Worm (Caenorhabditis elegans): Measurements from ENCODE around the gene K08A2.2.

Gene K08A2.2

DNA sequence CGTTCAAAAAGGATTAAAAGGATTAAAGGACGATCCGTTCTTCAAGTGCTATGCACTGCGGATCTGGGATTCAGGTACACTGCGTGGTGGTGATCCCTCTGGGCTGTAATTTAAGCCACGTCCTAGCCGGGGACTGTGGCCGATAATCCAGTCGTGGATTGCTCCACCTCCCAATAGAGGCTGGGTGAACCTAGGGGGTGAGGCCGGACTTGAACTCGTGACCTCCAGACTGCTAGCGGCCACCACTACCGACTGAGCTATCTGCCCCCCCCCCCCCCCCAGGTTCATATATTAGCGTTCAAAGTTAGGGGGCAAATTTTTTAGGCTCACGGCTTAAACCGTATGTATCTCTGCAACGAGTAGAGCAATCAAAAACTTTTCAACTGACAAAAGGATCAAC lies 2.3 kb upstream of the K08A2.2 start:
- peak; percentile 39 for TF ChIP-seq ceh-36 (tag; optimal IDR thresholded peaks at IDR 0.05)

DNA sequence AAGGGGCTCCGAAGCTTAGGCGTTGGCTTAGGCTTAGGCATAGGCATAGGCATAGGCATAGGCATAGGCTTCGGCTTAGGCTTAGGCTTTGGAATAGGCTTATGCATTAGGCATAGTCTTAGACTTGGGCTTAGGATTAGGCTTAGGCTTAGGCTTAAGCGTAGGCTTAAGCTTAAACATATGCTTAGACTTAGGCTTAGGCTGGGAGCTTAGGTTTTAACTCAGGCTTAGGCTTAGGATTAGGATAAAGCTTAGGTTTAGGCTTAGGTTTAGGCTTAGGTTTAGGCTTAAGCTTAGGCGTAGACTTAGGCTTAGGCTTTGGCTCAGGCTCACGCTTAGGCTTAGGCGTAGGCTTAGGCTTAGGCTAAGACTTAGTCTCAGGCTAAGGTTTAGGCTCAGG lies 1.3 kb upstream of the K08A2.2 start:
- TF ChIP-seq tra-4 (tag; optimal IDR thresholded peaks at IDR 0.05): no peak
- peak; percentile 87 for TF ChIP-seq ceh-36 (tag; optimal IDR thresholded peaks at IDR 0.05)
- TF ChIP-seq tbx-37 (GFP tag; conservative IDR thresholded peaks at IDR 0.05): no peak
- no peak for TF ChIP-seq ama-1 (optimal IDR thresholded peaks at IDR 0.05)
- no peak for TF ChIP-seq ets-7 (tag; optimal IDR thresholded peaks at IDR 0.05)
- TF ChIP-seq sea-1 (GFP tag; conservative IDR thresholded peaks at IDR 0.05): no peak
- no peak for TF ChIP-seq ceh-13 (GFP tag; optimal IDR thresholded peaks at IDR 0.05)

DNA sequence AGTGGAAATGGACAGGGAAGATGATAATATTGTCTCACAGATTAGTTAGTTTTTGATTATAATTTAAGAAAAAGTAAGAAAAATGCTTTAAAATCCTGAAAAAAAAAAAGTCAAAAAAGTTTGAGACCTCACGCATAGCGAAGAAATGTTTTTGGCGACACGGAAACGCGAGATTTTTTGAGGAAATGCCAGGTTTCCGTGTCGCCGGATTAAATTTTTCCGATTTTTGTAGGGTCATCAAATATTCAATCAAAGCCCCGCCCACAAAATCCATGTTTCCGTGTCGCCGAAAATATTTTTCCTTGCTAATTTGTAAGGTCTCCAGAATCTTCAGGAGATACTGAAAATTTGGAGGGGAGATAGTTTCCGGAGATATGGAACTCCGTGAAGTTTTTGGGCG lies 895 bp downstream of the K08A2.2 start:
- no peak for TF ChIP-seq hmg-4 (GFP tag; optimal IDR thresholded peaks at IDR 0.05)
- no peak for TF ChIP-seq ets-7 (tag; optimal IDR thresholded peaks at IDR 0.05)
- TF ChIP-seq B0310.2 (tag; optimal IDR thresholded peaks at IDR 0.05): no peak
- no peak for TF ChIP-seq hnd-1 (tag; optimal IDR thresholded peaks at IDR 0.05)
- no peak for TF ChIP-seq pes-1 (GFP tag; IDR thresholded peaks at IDR 0.05)
- TF ChIP-seq F13C5.2 (tag; optimal IDR thresholded peaks at IDR 0.05): no peak
- TF ChIP-seq sea-1 (GFP tag; conservative IDR thresholded peaks at IDR 0.05): no peak
- no peak for TF ChIP-seq hmbx-1 (tag; optimal IDR thresholded peaks at IDR 0.05)
- no peak for TF ChIP-seq ceh-36 (tag; optimal IDR thresholded peaks at IDR 0.05)
- TF ChIP-seq tbx-11 (GFP tag; IDR thresholded peaks at IDR 0.05): no peak
- no peak for TF ChIP-seq ama-1 (optimal IDR thresholded peaks at IDR 0.05)
- TF ChIP-seq flt-1 (GFP tag; IDR thresholded peaks at IDR 0.05): no peak
- TF ChIP-seq tra-4 (tag; optimal IDR thresholded peaks at IDR 0.05): no peak
- TF ChIP-seq aly-1 (tag; optimal IDR thresholded peaks at IDR 0.05): no peak
- no peak for TF ChIP-seq scrt-1 (GFP tag; IDR thresholded peaks at IDR 0.05)

DNA sequence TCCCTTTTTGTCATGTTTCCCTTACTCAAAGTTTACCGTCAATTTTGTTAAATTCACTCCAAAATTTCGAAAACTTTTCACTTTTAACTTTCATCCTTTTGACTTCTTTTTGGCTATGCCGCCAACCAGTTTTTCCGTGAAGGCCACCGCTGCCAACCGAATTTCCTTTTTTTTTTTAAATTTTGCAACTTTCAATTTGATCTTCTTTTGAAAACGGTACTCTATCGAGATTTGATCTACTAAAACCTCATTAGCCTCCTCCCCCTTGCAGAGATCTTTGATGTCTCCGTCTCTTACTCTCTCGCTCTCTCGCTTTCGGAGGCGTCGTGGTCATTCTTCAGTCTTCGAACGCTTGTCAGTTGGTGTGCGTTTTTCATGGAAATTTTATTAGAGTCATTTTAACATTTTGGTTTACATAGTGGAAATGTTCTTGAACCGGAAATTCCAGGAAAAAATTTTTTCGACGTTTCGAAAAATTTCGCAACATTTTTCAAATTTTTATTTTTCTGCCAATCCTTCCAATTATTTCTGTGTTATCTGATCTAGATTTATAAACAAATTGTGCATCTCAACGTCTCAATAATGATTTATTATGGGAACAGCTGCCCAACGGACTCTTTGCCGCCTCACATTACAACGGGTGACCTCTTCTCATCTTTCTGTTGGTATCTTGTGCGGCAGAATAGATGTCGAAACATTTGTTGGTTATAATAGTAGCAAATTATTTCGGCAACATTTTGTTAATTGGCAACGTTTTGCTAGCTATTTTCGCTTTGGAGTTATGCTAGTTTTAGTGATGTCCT lies 3.4 kb downstream of the K08A2.2 start:
- TF ChIP-seq F13C5.2 (tag; optimal IDR thresholded peaks at IDR 0.05): no peak
- no peak for TF ChIP-seq ets-7 (tag; optimal IDR thresholded peaks at IDR 0.05)
- TF ChIP-seq hnd-1 (tag; optimal IDR thresholded peaks at IDR 0.05): no peak
- no peak for TF ChIP-seq pes-1 (GFP tag; IDR thresholded peaks at IDR 0.05)
- no peak for TF ChIP-seq flt-1 (GFP tag; IDR thresholded peaks at IDR 0.05)
- TF ChIP-seq sea-1 (GFP tag; conservative IDR thresholded peaks at IDR 0.05): no peak
- no peak for TF ChIP-seq tbx-37 (GFP tag; conservative IDR thresholded peaks at IDR 0.05)
- TF ChIP-seq ceh-13 (GFP tag; optimal IDR thresholded peaks at IDR 0.05): no peak
- no peak for TF ChIP-seq ama-1 (optimal IDR thresholded peaks at IDR 0.05)
- no peak for TF ChIP-seq aly-1 (tag; optimal IDR thresholded peaks at IDR 0.05)
- TF ChIP-seq tra-4 (tag; optimal IDR thresholded peaks at IDR 0.05): no peak
- TF ChIP-seq scrt-1 (GFP tag; IDR thresholded peaks at IDR 0.05): no peak
- no peak for TF ChIP-seq B0310.2 (tag; optimal IDR thresholded peaks at IDR 0.05)
- TF ChIP-seq tbx-11 (GFP tag; IDR thresholded peaks at IDR 0.05): no peak
- TF ChIP-seq ceh-36 (tag; optimal IDR thresholded peaks at IDR 0.05): no peak
- no peak for TF ChIP-seq hmg-4 (GFP tag; optimal IDR thresholded peaks at IDR 0.05)
- TF ChIP-seq hmbx-1 (tag; optimal IDR thresholded peaks at IDR 0.05): no peak

DNA sequence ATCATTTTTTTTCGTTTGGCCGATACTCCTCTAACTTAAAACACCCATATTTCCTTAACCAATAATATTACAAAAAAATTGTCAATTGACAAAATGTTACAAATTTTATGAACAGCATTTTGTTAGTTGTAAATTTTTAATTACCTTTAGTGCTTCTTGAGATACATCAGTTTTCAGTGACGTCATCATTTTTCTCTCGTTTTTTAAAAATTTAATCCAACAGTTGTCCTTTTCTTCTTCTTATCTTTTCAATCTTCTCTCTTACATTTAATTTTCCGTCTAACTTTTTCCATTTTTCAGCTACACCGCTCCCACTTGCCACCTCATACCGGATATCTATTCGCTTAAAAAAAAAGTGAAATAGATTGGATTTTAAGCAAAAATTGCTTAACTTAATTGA lies 5.3 kb downstream of the K08A2.2 start, which contains the start of gene lido-8:
Gene lido-8, plus strand, starts transcription at position 301 of the 400 bp plus-strand sequence.
- TF ChIP-seq hnd-1 (tag; optimal IDR thresholded peaks at IDR 0.05): no peak
- TF ChIP-seq pes-1 (GFP tag; IDR thresholded peaks at IDR 0.05): no peak
- no peak for TF ChIP-seq aly-1 (tag; optimal IDR thresholded peaks at IDR 0.05)
- TF ChIP-seq B0310.2 (tag; optimal IDR thresholded peaks at IDR 0.05): no peak
- no peak for TF ChIP-seq ceh-13 (GFP tag; optimal IDR thresholded peaks at IDR 0.05)

DNA sequence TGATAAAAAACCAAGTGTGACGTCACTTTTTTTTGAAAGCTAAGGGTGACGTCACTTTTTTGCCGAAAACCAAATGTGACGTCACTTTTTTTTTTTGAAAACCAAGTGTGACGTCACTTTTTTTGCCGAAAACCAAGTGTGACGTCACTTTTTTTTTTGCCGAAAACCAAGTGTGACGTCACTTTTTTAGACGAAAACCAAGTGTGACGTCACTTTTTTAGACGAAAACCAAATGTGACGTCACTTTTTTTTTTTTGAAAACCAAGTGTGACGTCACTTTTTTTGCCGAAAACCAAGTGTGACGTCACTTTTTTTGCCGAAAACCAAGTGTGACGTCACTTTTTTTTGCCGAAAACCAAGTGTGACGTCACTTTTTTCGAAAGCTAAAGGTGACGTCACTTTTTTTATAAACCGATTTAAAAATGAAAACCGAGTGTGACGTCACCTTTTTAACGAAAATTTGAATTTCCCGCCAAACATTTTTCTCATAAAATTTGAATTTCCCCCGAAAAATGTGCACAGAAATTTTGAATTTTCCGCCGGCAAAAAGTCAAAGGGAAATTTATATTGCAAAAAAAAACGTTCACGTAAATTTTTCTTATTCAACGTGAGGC lies 6.5 kb downstream of the K08A2.2 start:
- TF ChIP-seq tbx-11 (GFP tag; IDR thresholded peaks at IDR 0.05): no peak
- no peak for TF ChIP-seq ceh-13 (GFP tag; optimal IDR thresholded peaks at IDR 0.05)
- TF ChIP-seq ceh-36 (tag; optimal IDR thresholded peaks at IDR 0.05): no peak
- TF ChIP-seq tbx-37 (GFP tag; conservative IDR thresholded peaks at IDR 0.05): no peak
- TF ChIP-seq tra-4 (tag; optimal IDR thresholded peaks at IDR 0.05): no peak
- no peak for TF ChIP-seq sea-1 (GFP tag; conservative IDR thresholded peaks at IDR 0.05)
- no peak for TF ChIP-seq B0310.2 (tag; optimal IDR thresholded peaks at IDR 0.05)
- TF ChIP-seq aly-1 (tag; optimal IDR thresholded peaks at IDR 0.05): no peak
- no peak for TF ChIP-seq hmg-4 (GFP tag; optimal IDR thresholded peaks at IDR 0.05)
- TF ChIP-seq pes-1 (GFP tag; IDR thresholded peaks at IDR 0.05): no peak

DNA sequence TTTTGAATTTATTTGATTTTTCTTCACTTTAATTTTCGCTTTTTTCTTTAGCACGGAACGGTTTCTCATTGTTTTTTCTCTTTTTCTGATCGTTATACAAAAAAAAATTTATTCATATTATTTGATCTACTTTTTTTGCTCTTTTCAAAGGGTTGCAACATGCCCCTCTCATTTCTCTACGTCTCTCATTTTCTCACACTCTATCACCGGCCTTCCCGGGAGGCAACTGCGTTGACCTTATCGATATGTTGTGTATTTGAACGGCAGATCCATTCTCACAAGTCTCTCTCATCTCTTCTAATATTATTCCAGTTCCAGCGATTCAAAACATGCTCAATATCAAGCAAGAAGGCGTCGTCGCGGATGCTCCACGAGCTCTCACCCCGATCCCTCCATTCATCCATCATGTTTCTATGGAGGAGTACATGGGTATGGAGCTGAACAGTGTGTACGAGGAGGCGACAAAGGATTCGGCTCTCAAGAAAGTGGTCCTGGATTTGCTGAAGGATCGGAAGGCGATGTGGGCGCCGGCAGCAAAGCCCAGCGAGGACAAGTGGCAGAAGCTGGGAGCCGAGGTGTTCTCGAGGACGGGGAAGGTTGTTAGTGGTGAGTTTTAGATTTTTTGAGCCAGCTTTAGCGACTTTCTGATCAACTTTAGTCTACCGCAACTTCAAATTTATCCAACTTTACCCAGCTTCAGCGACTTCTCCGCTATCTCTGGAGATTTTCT lies 9.3 kb downstream of the K08A2.2 start, which contains the start of gene lido-9:
Gene lido-9, plus strand, starts transcription at position 234 of the 730 bp plus-strand sequence.
- TF ChIP-seq ama-1 (optimal IDR thresholded peaks at IDR 0.05): peak; percentile 23
- TF ChIP-seq F13C5.2 (tag; optimal IDR thresholded peaks at IDR 0.05): no peak
- TF ChIP-seq tbx-37 (GFP tag; conservative IDR thresholded peaks at IDR 0.05): no peak
- TF ChIP-seq hmbx-1 (tag; optimal IDR thresholded peaks at IDR 0.05): no peak
- TF ChIP-seq sea-1 (GFP tag; conservative IDR thresholded peaks at IDR 0.05): 0 out of 2 replicates have a peak, but pooled peaks have one; percentile 48
- TF ChIP-seq scrt-1 (GFP tag; IDR thresholded peaks at IDR 0.05): peak; percentile 68
- no peak for TF ChIP-seq aly-1 (tag; optimal IDR thresholded peaks at IDR 0.05)
- no peak for TF ChIP-seq hmg-4 (GFP tag; optimal IDR thresholded peaks at IDR 0.05)
- no peak for TF ChIP-seq B0310.2 (tag; optimal IDR thresholded peaks at IDR 0.05)
- no peak for TF ChIP-seq ceh-36 (tag; optimal IDR thresholded peaks at IDR 0.05)
- no peak for TF ChIP-seq flt-1 (GFP tag; IDR thresholded peaks at IDR 0.05)

Data from whole organism, early embryonic.